Fruit fly (Drosophila melanogaster): ENCODE measurements around the gene kirre.

DNA sequence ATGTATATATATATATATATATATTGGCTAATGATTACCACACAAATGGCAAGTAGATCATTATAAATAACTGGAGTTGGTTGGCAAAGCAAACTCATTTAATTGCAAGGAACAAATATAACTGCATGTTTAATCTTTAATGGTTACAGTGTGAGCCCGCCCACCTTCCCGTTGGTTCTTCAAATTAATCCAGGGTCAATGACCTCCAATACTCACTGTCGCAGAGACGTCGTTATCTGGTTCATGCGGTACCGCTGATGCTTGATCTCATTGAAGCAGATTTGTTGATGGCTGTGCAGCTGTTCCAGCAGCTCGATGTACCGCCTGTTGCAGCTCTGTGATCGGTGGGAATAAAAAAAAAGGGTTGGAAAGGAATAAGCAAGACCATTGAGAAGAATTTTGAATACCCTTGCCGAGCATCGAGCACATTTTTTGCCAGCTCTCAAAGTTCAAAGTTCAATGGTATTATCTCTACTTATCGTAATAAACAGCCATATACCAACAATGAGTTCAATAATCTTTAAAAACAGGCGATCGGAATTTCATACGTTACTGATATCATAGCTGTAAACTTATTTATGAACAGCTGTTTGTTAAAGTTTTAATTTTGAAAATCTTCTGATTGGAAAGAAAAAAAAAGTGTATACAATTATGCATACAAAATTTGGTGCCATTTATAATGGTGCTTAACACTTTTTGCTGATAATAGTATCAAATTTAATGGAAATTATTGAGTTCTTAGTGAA is 48.3 kb downstream of the kirre start:
- TF ChIP-seq CG16779 (tag; optimal IDR thresholded peaks at IDR 0.05) (no peak), Gug (GFP tag; IDR thresholded peaks at IDR 0.05) (0 out of 2 replicates have a peak, but pooled peaks have one; percentile 22), lz (GFP tag; optimal IDR thresholded peaks at IDR 0.05) (peak; percentile 64)

All from whole organism, prepupa.